Fruit fly (Drosophila melanogaster) whole organism, embryonic: ENCODE measurements around the gene gl.

Source experiments
- Asciz ChIP-seq: fragments of 200-800 bp; sonication (Bioruptor generic); optimal IDR thresholded peaks from 2 replicates; lab custom pipeline; 2017; ENCODE audit warnings: missing biosample characterization, mild to moderate bottlenecking, missing genetic modification characterization, missing genetic modification reagents
- Awh ChIP-seq: fragments of 200-800 bp; sonication (Bioruptor generic); IDR thresholded peaks from 2 replicates; pipeline ENCODE4, ENCODE4 v1.3.6; 2022; ENCODE audit warnings: missing biosample characterization, missing genetic modification characterization
- CG10321 ChIP-seq: fragments of 200-800 bp; sonication (Bioruptor generic); IDR thresholded peaks from 2 replicates; pipeline ENCODE4 v1.3.6; 2022; ENCODE audit warnings: missing biosample characterization, missing genetic modification characterization
- CG10979 ChIP-seq: fragments of 200-800 bp; sonication (Bioruptor generic); optimal IDR thresholded peaks from 2 replicates; lab custom pipeline; 2018; ENCODE audit warnings: missing biosample characterization, mild to moderate bottlenecking, missing genetic modification characterization, moderate library complexity
- CG11093 ChIP-seq: fragments of 200-800 bp; sonication (Bioruptor generic); IDR thresholded peaks from 3 replicates; pipeline ENCODE4 v1.3.6; 2022; ENCODE audit warnings: missing biosample characterization, missing genetic modification characterization
- CG17328 ChIP-seq: fragments of 200-800 bp; sonication (Bioruptor generic); IDR thresholded peaks from 2 replicates; pipeline ENCODE4 v1.3.6; 2022; ENCODE audit warnings: missing biosample characterization, missing genetic modification characterization
- CG2120 ChIP-seq: fragments of 200-800 bp; sonication (Bioruptor generic); optimal IDR thresholded peaks from 3 replicates; lab custom pipeline; 2016; ENCODE audit warnings: missing biosample characterization, missing genetic modification characterization
- CG30403 ChIP-seq: fragments of 200-800 bp; sonication (Bioruptor generic); optimal IDR thresholded peaks from 3 replicates; lab custom pipeline; 2016; ENCODE audit warnings: missing biosample characterization, missing genetic modification characterization
- CG31224 ChIP-seq: fragments of 200-800 bp; sonication (Bioruptor generic); IDR thresholded peaks from 2 replicates; pipeline ENCODE4 v1.3.6; 2022; ENCODE audit warnings: missing biosample characterization, missing genetic modification characterization
- CG3838 ChIP-seq: fragments of 200-800 bp; sonication (Bioruptor generic); optimal IDR thresholded peaks from 3 replicates; lab custom pipeline; 2016; ENCODE audit warnings: missing biosample characterization, missing genetic modification characterization
- CG4854 ChIP-seq: fragments of 200-800 bp; sonication (Bioruptor generic); optimal IDR thresholded peaks from 2 replicates; lab custom pipeline; 2016; ENCODE audit warnings: missing biosample characterization, missing genetic modification characterization, inconsistent platforms
- CG6654 ChIP-seq: fragments of 200-800 bp; sonication (Bioruptor generic); optimal IDR thresholded peaks from 2 replicates; lab custom pipeline; 2017; ENCODE audit warnings: missing biosample characterization, mild to moderate bottlenecking, missing genetic modification characterization
- CG6813 ChIP-seq: fragments of 200-800 bp; sonication (Bioruptor generic); optimal IDR thresholded peaks from 2 replicates; lab custom pipeline; 2017; ENCODE audit warnings: missing biosample characterization, missing genetic modification characterization, mild to moderate bottlenecking, moderate library complexity, missing genetic modification reagents
- CG7271 ChIP-seq: fragments of 200-800 bp; sonication (Bioruptor generic); optimal IDR thresholded peaks from 2 replicates; lab custom pipeline; 2018; ENCODE audit warnings: missing biosample characterization, mild to moderate bottlenecking, missing genetic modification characterization, moderate library complexity
- CG7745 ChIP-seq: fragments of 200-800 bp; sonication (Bioruptor generic); optimal IDR thresholded peaks from 2 replicates; lab custom pipeline; 2018; ENCODE audit warnings: missing biosample characterization, mild to moderate bottlenecking, missing genetic modification characterization, moderate library complexity
- CkIIα-i1 ChIP-seq: fragments of 200-800 bp; sonication (Bioruptor generic); IDR thresholded peaks from 2 replicates; pipeline ENCODE4 v1.3.6; 2022; ENCODE audit warnings: missing biosample characterization, missing genetic modification characterization
- Dip3 ChIP-seq: fragments of 200-800 bp; sonication (Bioruptor generic); optimal IDR thresholded peaks from 3 replicates; lab custom pipeline; 2016; ENCODE audit warnings: missing biosample characterization, missing genetic modification characterization
- MBD-R2 ChIP-seq: fragments of 200-800 bp; sonication (Bioruptor generic); IDR thresholded peaks from 2 replicates; pipeline ENCODE4 v1.3.6; 2022; ENCODE audit warnings: missing biosample characterization, missing genetic modification characterization
- MESR4 ChIP-seq: fragments of 200-800 bp; sonication (Bioruptor generic); optimal IDR thresholded peaks from 2 replicates; lab custom pipeline; 2018; ENCODE audit warnings: missing biosample characterization, mild to moderate bottlenecking, missing genetic modification characterization, moderate library complexity
- NFAT ChIP-seq: fragments of 200-800 bp; sonication (Bioruptor generic); IDR thresholded peaks from 2 replicates; pipeline ENCODE4 v1.3.6; 2022; ENCODE audit warnings: missing biosample characterization, missing genetic modification characterization
- NK7.1 ChIP-seq: fragments of 200-800 bp; sonication (Bioruptor generic); optimal IDR thresholded peaks from 3 replicates; lab custom pipeline; 2016; ENCODE audit warnings: missing biosample characterization, missing genetic modification characterization
- Neu2 ChIP-seq: fragments of 200-800 bp; sonication (Bioruptor generic); optimal IDR thresholded peaks from 3 replicates; lab custom pipeline; 2016; ENCODE audit warnings: missing biosample characterization, missing genetic modification characterization, borderline replicate concordance
- Scr ChIP-seq: fragments of 200-800 bp; sonication (Bioruptor generic); IDR thresholded peaks from 2 replicates; pipeline ENCODE4 v1.3.6; 2022; ENCODE audit warnings: missing biosample characterization, missing genetic modification characterization; ENCODE audit not compliant: partially characterized antibody
- Spps ChIP-seq: fragments of 200-800 bp; sonication (Bioruptor generic); optimal IDR thresholded peaks from 2 replicates; lab custom pipeline; 2018; ENCODE audit warnings: missing biosample characterization, mild to moderate bottlenecking, missing genetic modification characterization
- Taf1 ChIP-seq: fragments of 200-800 bp; sonication (Bioruptor generic); IDR thresholded peaks from 2 replicates; pipeline ENCODE4 v1.3.6; 2022; ENCODE audit warnings: missing biosample characterization, missing genetic modification characterization
- aop ChIP-seq: fragments of 200-800 bp; sonication (Bioruptor generic); IDR thresholded peaks from 2 replicates; pipeline ENCODE4 v1.3.6; 2022; ENCODE audit warnings: missing biosample characterization, missing genetic modification characterization
- bbx ChIP-seq: fragments of 200-800 bp; sonication (Bioruptor generic); IDR thresholded peaks from 2 replicates; pipeline ENCODE4 v1.3.6; 2022; ENCODE audit warnings: missing biosample characterization, missing genetic modification characterization; ENCODE audit not compliant: partially characterized antibody
- dimm ChIP-seq: fragments of 200-800 bp; sonication (Bioruptor generic); IDR thresholded peaks from 2 replicates; pipeline ENCODE4 v1.3.6; 2022; ENCODE audit warnings: missing biosample characterization, missing genetic modification characterization
- dmrt99B ChIP-seq: fragments of 200-800 bp; sonication (Bioruptor generic); optimal IDR thresholded peaks from 2 replicates; lab custom pipeline; 2018; ENCODE audit warnings: missing biosample characterization, mild to moderate bottlenecking, missing genetic modification characterization, moderate library complexity
- fu2 ChIP-seq: fragments of 200-800 bp; sonication (Bioruptor generic); optimal IDR thresholded peaks from 2 replicates; lab custom pipeline; 2016; ENCODE audit warnings: missing biosample characterization, missing genetic modification characterization
- h ChIP-seq: fragments of >200 bp; optimal IDR thresholded peaks from 2 replicates; lab custom pipeline; 2017
- her ChIP-seq: fragments of 200-800 bp; sonication (Bioruptor generic); optimal IDR thresholded peaks from 2 replicates; lab custom pipeline; 2016; ENCODE audit warnings: missing biosample characterization, missing genetic modification characterization
- knrl ChIP-seq: fragments of 200-800 bp; sonication (Bioruptor generic); IDR thresholded peaks from 3 replicates; pipeline ENCODE4 v1.3.6; 2022; ENCODE audit warnings: missing biosample characterization, missing genetic modification characterization; ENCODE audit not compliant: partially characterized antibody
- lov ChIP-seq, 2 experiments: fragments of 200-800 bp in 1 of 2; fragments of >200 bp in 1 of 2; sonication (Bioruptor generic) in 1 of 2; IDR thresholded peaks in 1 of 2; optimal IDR thresholded peaks in 1 of 2; 2 replicates in 1 of 2; 3 replicates in 1 of 2; pipeline versions ENCODE4 v1.3.6 to Lab custom; 2017 to 2022; ENCODE audit warnings: missing biosample characterization in 1 of 2, missing genetic modification characterization in 1 of 2
- mam ChIP-seq: fragments of 200-800 bp; sonication (Bioruptor generic); optimal IDR thresholded peaks from 3 replicates; lab custom pipeline; 2016; ENCODE audit warnings: missing biosample characterization, missing genetic modification characterization
- onecut ChIP-seq: fragments of 200-800 bp; sonication (Bioruptor generic); IDR thresholded peaks from 2 replicates; pipeline ENCODE4 v1.3.6; 2022; ENCODE audit warnings: missing biosample characterization, missing genetic modification characterization
- org-1 ChIP-seq: fragments of 200-800 bp; sonication (Bioruptor generic); optimal IDR thresholded peaks from 2 replicates; lab custom pipeline; 2017; ENCODE audit warnings: missing biosample characterization, missing genetic modification characterization
- pnt ChIP-seq: fragments of 200-800 bp; sonication (Bioruptor generic); optimal IDR thresholded peaks from 3 replicates; lab custom pipeline; 2016; ENCODE audit warnings: missing biosample characterization, missing genetic modification characterization
- prd ChIP-seq, 3 experiments: fragments of >200 bp in 2 of 3; fragments of 200-800 bp in 1 of 3; sonication (Bioruptor generic) in 1 of 3; optimal IDR thresholded peaks in 2 of 3; IDR thresholded peaks in 1 of 3; 2 replicates in 2 of 3; 3 replicates in 1 of 3; pipeline versions ENCODE4 v1.3.6 to Lab custom; 2017 to 2022; ENCODE audit warnings: missing biosample characterization in 1 of 3, missing genetic modification characterization in 1 of 3
- psq ChIP-seq: fragments of 200-800 bp; sonication (Bioruptor generic); optimal IDR thresholded peaks from 2 replicates; lab custom pipeline; 2017; ENCODE audit warnings: missing biosample characterization, missing genetic modification characterization
- ranshi ChIP-seq: fragments of 200-800 bp; sonication (Bioruptor generic); IDR thresholded peaks from 2 replicates; pipeline ENCODE4 v1.3.6; 2022; ENCODE audit warnings: missing biosample characterization, missing genetic modification characterization
- ro ChIP-seq: fragments of 200-800 bp; sonication (Bioruptor generic); IDR thresholded peaks from 2 replicates; pipeline ENCODE4 v1.3.6; 2022; ENCODE audit warnings: missing biosample characterization, missing genetic modification characterization
- sima ChIP-seq: fragments of 200-800 bp; sonication (Bioruptor generic); optimal IDR thresholded peaks from 2 replicates; lab custom pipeline; 2016; ENCODE audit warnings: missing biosample characterization, missing genetic modification characterization
- so ChIP-seq: fragments of 200-800 bp; sonication (Bioruptor generic); IDR thresholded peaks from 3 replicates; pipeline ENCODE4 v1.3.6; 2022; ENCODE audit warnings: missing biosample characterization, missing genetic modification characterization
- sr ChIP-seq: fragments of 200-800 bp; sonication (Bioruptor generic); IDR thresholded peaks from 3 replicates; pipeline ENCODE4 v1.3.6; 2022; ENCODE audit warnings: missing biosample characterization, missing genetic modification characterization
- stc ChIP-seq: fragments of 200-800 bp; sonication (Bioruptor generic); IDR thresholded peaks from 2 replicates; pipeline ENCODE4 v1.3.6; 2022; ENCODE audit warnings: missing biosample characterization, missing genetic modification characterization
- stwl ChIP-seq: fragments of 200-800 bp; sonication (Bioruptor generic); optimal IDR thresholded peaks from 3 replicates; lab custom pipeline; 2018; ENCODE audit warnings: missing biosample characterization, mild to moderate bottlenecking, missing genetic modification characterization, moderate library complexity
- tin ChIP-seq: fragments of 200-800 bp; sonication (Bioruptor generic); optimal IDR thresholded peaks from 3 replicates; lab custom pipeline; 2016; ENCODE audit warnings: missing biosample characterization, missing genetic modification characterization
- tio ChIP-seq: fragments of 200-800 bp; sonication (Bioruptor generic); optimal IDR thresholded peaks from 2 replicates; lab custom pipeline; 2017; ENCODE audit warnings: missing biosample characterization, missing genetic modification characterization, inconsistent platforms
- unpg ChIP-seq: fragments of 200-800 bp; sonication (Bioruptor generic); optimal IDR thresholded peaks from 3 replicates; lab custom pipeline; 2018; ENCODE audit warnings: missing biosample characterization, mild to moderate bottlenecking, missing genetic modification characterization, moderate library complexity
- zfh2 ChIP-seq: fragments of 200-800 bp; sonication (Bioruptor generic); optimal IDR thresholded peaks from 2 replicates; lab custom pipeline; 2016; ENCODE audit warnings: missing biosample characterization, missing genetic modification characterization

gl gene

DNA sequence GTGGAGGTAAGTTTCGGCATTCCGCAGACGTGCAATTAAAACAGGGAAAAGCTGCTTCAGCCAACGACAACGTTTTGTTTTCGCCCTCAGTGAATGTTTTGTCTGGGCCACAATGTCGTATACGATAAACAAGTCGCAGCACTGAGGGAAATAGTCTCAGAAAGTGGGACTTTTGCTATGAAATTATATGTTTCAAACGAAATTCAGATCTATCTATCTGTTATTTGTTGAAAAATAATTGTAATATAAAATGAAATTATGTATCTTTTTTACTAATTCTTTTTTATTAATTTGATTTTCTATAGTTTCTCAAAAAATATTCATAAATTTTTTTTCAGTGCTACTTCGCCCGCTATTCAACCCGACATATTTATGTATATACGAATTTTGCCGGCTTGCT is 20.9 kb upstream of the gl start (continued):
- TF ChIP-seq onecut (GFP tag; lab: Robert Waterston, UW) (no peak), CG6813 (no peak), Scr (GFP tag; lab: Robert Waterston, UW) (no peak), CG7745 (no peak), stc (GFP tag; lab: Robert Waterston, UW) (peak; percentile 36; the same call in 1 of the 2 replicates), sr (no peak), NFAT (GFP tag; lab: Robert Waterston, UW) (peak; percentile 43; the same call in 1 of the 2 replicates), NK7.1 (no peak), psq (GFP tag; lab: Kevin White, UChicago) (no peak), lov (optimal IDR thresholded peaks at IDR 0.05; lab: Kevin White, UChicago) (no peak), lov (GFP tag; IDR thresholded peaks at IDR 0.05; lab: Robert Waterston, UW) (no peak), Dip3 (no peak), CG10979 (tag; lab: Kevin White, UChicago) (peak; percentile 46), CG7271 (tag; lab: Kevin White, UChicago) (no peak), CG31224 (GFP tag; lab: Robert Waterston, UW) (0 out of 2 replicates have a peak, but pooled peaks have one; percentile 37), CG11093 (GFP tag; lab: Robert Waterston, UW) (no peak), CG6654 (GFP tag; lab: Kevin White, UChicago) (no peak), aop (GFP tag; lab: Robert Waterston, UW) (no peak), stwl (tag; lab: Kevin White, UChicago) (no peak), fu2 (GFP tag; lab: Kevin White, UChicago) (no peak), MESR4 (GFP tag; lab: Kevin White, UChicago) (no peak), CG2120 (GFP tag; lab: Kevin White, UChicago) (peak; percentile 48), CG17328 (GFP tag; lab: Robert Waterston, UW) (peak; percentile 31; the same call in 1 of the 2 replicates), bbx (GFP tag; lab: Robert Waterston, UW) (no peak), CG3838 (GFP tag; lab: Kevin White, UChicago) (no peak), CkIIα-i1 (no peak), Awh (GFP tag; lab: Robert Waterston, UW) (no peak), Neu2 (no peak), Spps (no peak), ranshi (GFP tag; lab: Robert Waterston, UW) (no peak), dimm (GFP tag; lab: Robert Waterston, UW) (no peak), CG30403 (peak; percentile 63), zfh2 (no peak), h (lab: Kevin White, UChicago) (no peak), tin (GFP tag; lab: Kevin White, UChicago) (peak; percentile 16), sima (GFP tag; lab: Kevin White, UChicago) (no peak), Taf1 (GFP tag; lab: Robert Waterston, UW) (no peak), CG10321 (GFP tag; lab: Robert Waterston, UW) (no peak), so (GFP tag; lab: Robert Waterston, UW) (no peak), unpg (peak; percentile 72), ro (no peak), pnt (no peak), org-1 (GFP tag; lab: Kevin White, UChicago) (peak; percentile 27), CG4854 (GFP tag; lab: Kevin White, UChicago) (no peak), her (GFP tag; lab: Kevin White, UChicago) (no peak), knrl (GFP tag; lab: Robert Waterston, UW) (no peak), mam (GFP tag; lab: Kevin White, UChicago) (no peak), Asciz (GFP tag; lab: Kevin White, UChicago) (no peak), prd (optimal IDR thresholded peaks at IDR 0.05; lab: Kevin White, UChicago) (no peak), prd (GFP tag; IDR thresholded peaks at IDR 0.05; lab: Robert Waterston, UW) (peak; percentile 65), tio (no peak), MBD-R2 (GFP tag; lab: Robert Waterston, UW) (no peak), dmrt99B (tag; lab: Kevin White, UChicago) (no peak)
